Fruit fly (Drosophila melanogaster) whole organism, prepupa: ENCODE data around the gene CG45073.
A peak's percentile ranks its signal among the peaks of the same experiment; 100 is the strongest.

ENCODE experiments used
- CG15336 ChIP-seq: fragments of 200-800 bp; sonication (Bioruptor generic); IDR thresholded peaks from 2 replicates; pipeline ENCODE4 v1.3.6; 2022; ENCODE audit warnings: missing biosample characterization, missing genetic modification characterization
- CG1621 ChIP-seq: fragments of 200-800 bp; sonication (Bioruptor generic); optimal IDR thresholded peaks from 3 replicates; lab custom pipeline; 2018; ENCODE audit warnings: missing biosample characterization, mild to moderate bottlenecking, missing genetic modification characterization
- CG31627 ChIP-seq: fragments of 200-800 bp; sonication (Bioruptor generic); optimal IDR thresholded peaks from 3 replicates; lab custom pipeline; 2016; ENCODE audit warnings: missing biosample characterization, missing genetic modification characterization
- CG3919 ChIP-seq: fragments of 200-800 bp; sonication (Bioruptor generic); optimal IDR thresholded peaks from 3 replicates; lab custom pipeline; 2016; ENCODE audit warnings: missing biosample characterization, missing genetic modification characterization
- Eip75B ChIP-seq: fragments of 200-800 bp; sonication (Bioruptor generic); optimal IDR thresholded peaks from 3 replicates; lab custom pipeline; 2016; ENCODE audit warnings: missing biosample characterization, missing genetic modification characterization
- Gug ChIP-seq: fragments of 200-800 bp; sonication (Bioruptor generic); IDR thresholded peaks from 2 replicates; pipeline ENCODE4 v1.3.6; 2022; ENCODE audit warnings: missing biosample characterization, missing genetic modification characterization
- Lpt ChIP-seq: fragments of 200-800 bp; sonication (Bioruptor generic); optimal IDR thresholded peaks from 3 replicates; lab custom pipeline; 2016; ENCODE audit warnings: missing biosample characterization, missing genetic modification characterization
- Met ChIP-seq: fragments of 200-800 bp; sonication (Bioruptor generic); optimal IDR thresholded peaks from 3 replicates; lab custom pipeline; 2016; ENCODE audit warnings: missing biosample characterization, missing genetic modification characterization
- Smox ChIP-seq: fragments of 200-800 bp; sonication (Bioruptor generic); optimal IDR thresholded peaks from 3 replicates; lab custom pipeline; 2016; ENCODE audit warnings: missing biosample characterization, missing genetic modification characterization
- Sox14 ChIP-seq: fragments of 200-800 bp; sonication (Bioruptor generic); optimal IDR thresholded peaks from 3 replicates; lab custom pipeline; 2016; ENCODE audit warnings: missing biosample characterization, missing genetic modification characterization
- fd59A ChIP-seq: fragments of 200-800 bp; sonication (Bioruptor generic); optimal IDR thresholded peaks from 2 replicates; lab custom pipeline; 2017; ENCODE audit warnings: missing biosample characterization, mild to moderate bottlenecking, missing genetic modification characterization, missing genetic modification reagents

The CG45073 gene

dm6 chr3R:30076088-30076487 lies 48.4 kb downstream of the CG45073 start (continued):
- TF ChIP-seq Smox (GFP tag; lab: Kevin White, UChicago), result no peak
- peak; percentile 68 for TF ChIP-seq CG3919
- TF ChIP-seq Met, result peak; percentile 61
- TF ChIP-seq CG1621, result peak; percentile 65
- peak; percentile 70 for TF ChIP-seq Gug (GFP tag; lab: Robert Waterston, UW)
- TF ChIP-seq fd59A (GFP tag; lab: Kevin White, UChicago), result peak; percentile 46
- TF ChIP-seq Lpt (GFP tag; lab: Kevin White, UChicago), result peak; percentile 41
- TF ChIP-seq Sox14 (GFP tag; lab: Kevin White, UChicago), result peak; percentile 64
- peak; percentile 74 for TF ChIP-seq Eip75B
- peak; percentile 74 for TF ChIP-seq CG15336 (GFP tag; lab: Robert Waterston, UW)
- peak; percentile 68 for TF ChIP-seq CG31627 (GFP tag; lab: Kevin White, UChicago)
